Worm (Caenorhabditis elegans): ENCODE measurements around the gene F57C2.5.

Gene F57C2.5

ce11 chrII:14501447-14501846, 26.6 kb downstream of the F57C2.5 start, which contains the start of gene K10H10.5:
Gene K10H10.5, plus strand, starts transcription at chrII:14501747.
- TF ChIP-seq aptf-3 (GFP tag; IDR thresholded peaks at IDR 0.05) (no peak), K12H6.12 (tag; optimal IDR thresholded peaks at IDR 0.05) (no peak), hmg-1.2 (GFP tag; IDR thresholded peaks at IDR 0.05) (no peak), C17E4.6 (GFP tag; IDR thresholded peaks at IDR 0.05) (no peak), F39B2.1 (GFP tag; IDR thresholded peaks at IDR 0.05) (no peak), cebp-1 (GFP tag; IDR thresholded peaks at IDR 0.05) (no peak), cebp-1 (tag; optimal IDR thresholded peaks at IDR 0.05) (no peak), F55B11.4 (tag; optimal IDR thresholded peaks at IDR 0.05; ENCODE audit: borderline replicate concordance, insufficient read depth) (no peak), ama-1 (optimal IDR thresholded peaks at IDR 0.05) (no peak), ama-1 (GFP tag; optimal IDR thresholded peaks at IDR 0.05) (no peak), nhr-120 (GFP tag; IDR thresholded peaks at IDR 0.05) (no peak)

ce11 chrII:14500122-14500521, 27.9 kb downstream of the F57C2.5 start, which contains the start of gene K10H10.4:
Gene K10H10.4, plus strand, starts transcription at chrII:14500422.
- TF ChIP-seq attf-5 (GFP tag; optimal IDR thresholded peaks at IDR 0.05) (no peak), bed-2 (GFP tag; IDR thresholded peaks at IDR 0.05) (no peak), nhr-120 (GFP tag; IDR thresholded peaks at IDR 0.05) (no peak), rec-8 (tag; optimal IDR thresholded peaks at IDR 0.05) (no peak), unc-130 (GFP tag; optimal IDR thresholded peaks at IDR 0.05) (no peak), Y56A3A.18 (GFP tag; IDR thresholded peaks at IDR 0.05) (no peak), lin-40 (tag; optimal IDR thresholded peaks at IDR 0.05) (no peak), xnd-1 (tag; optimal IDR thresholded peaks at IDR 0.05) (no peak), dpff-1 (tag; optimal IDR thresholded peaks at IDR 0.05) (no peak), tbp1 (GFP tag; optimal IDR thresholded peaks at IDR 0.05) (no peak), nhr-80 (tag; optimal IDR thresholded peaks at IDR 0.05) (no peak), lir-1 (GFP tag; conservative IDR thresholded peaks at IDR 0.05) (no peak), madf-6 (GFP tag; IDR thresholded peaks at IDR 0.05) (no peak), F57C9.4 (tag; optimal IDR thresholded peaks at IDR 0.05) (no peak), Y67H2A.10 (GFP tag; conservative IDR thresholded peaks at IDR 0.05) (no peak), lag-1 (GFP tag; IDR thresholded peaks at IDR 0.05) (no peak), mcd-1 (GFP tag; IDR thresholded peaks at IDR 0.05) (no peak), cebp-1 (GFP tag; IDR thresholded peaks at IDR 0.05) (no peak), cebp-1 (tag; optimal IDR thresholded peaks at IDR 0.05) (no peak), nfya-1 (tag; optimal IDR thresholded peaks at IDR 0.05; ENCODE audit: borderline replicate concordance, insufficient read depth) (no peak)

- no peak for TF ChIP-seq zim-3 (tag; optimal IDR thresholded peaks at IDR 0.05)
- no peak for TF ChIP-seq athp-1 (tag; optimal IDR thresholded peaks at IDR 0.05)
- no peak for TF ChIP-seq snpc-1.1 (tag; optimal IDR thresholded peaks at IDR 0.05; ENCODE audit: insufficient read depth)
- no peak for TF ChIP-seq T26A5.8 (tag; optimal IDR thresholded peaks at IDR 0.05)
- no peak for TF ChIP-seq lsy-27 (tag; optimal IDR thresholded peaks at IDR 0.05; ENCODE audit: borderline replicate concordance, insufficient read depth)
- TF ChIP-seq lag-1 (GFP tag; IDR thresholded peaks at IDR 0.05): no peak
- no peak for TF ChIP-seq tbx-9 (tag; optimal IDR thresholded peaks at IDR 0.05; ENCODE audit: borderline replicate concordance)
- no peak for TF ChIP-seq let-526 (GFP tag; IDR thresholded peaks at IDR 0.05)
- no peak for TF ChIP-seq snpc-1.3 (tag; optimal IDR thresholded peaks at IDR 0.05; ENCODE audit: insufficient read depth)
- no peak for TF ChIP-seq nhr-179 (tag; optimal IDR thresholded peaks at IDR 0.05)
These were observed 30.2 kb downstream of the F57C2.5 start, which contains the start of gene dhs-8 for ce11 chrII:14497848-14498247. Gene dhs-8, plus strand, starts transcription at chrII:14498026.

Measured in whole organism, young adult.